Fruit fly (Drosophila melanogaster) whole organism, prepupa: Measurements from ENCODE around the gene Coq7.

ENCODE experiments used
- CG10631 ChIP-seq: fragments of 200-800 bp; sonication (Bioruptor generic); optimal IDR thresholded peaks from 2 replicates; lab custom pipeline; 2016; ENCODE audit warnings: missing biosample characterization, missing genetic modification characterization
- fkh ChIP-seq: fragments of 200-800 bp; sonication (Bioruptor generic); optimal IDR thresholded peaks from 3 replicates; lab custom pipeline; 2017; ENCODE audit warnings: missing biosample characterization, mild to moderate bottlenecking, missing genetic modification characterization, moderate library complexity

- TF ChIP-seq CG10631 (GFP tag; lab: Kevin White, UChicago) (no peak), fkh (GFP tag; lab: Kevin White, UChicago) (no peak)
These were observed 19.9 kb downstream of the Coq7 start for dm6 chrX:6790944-6791343.
